Fruit fly (Drosophila melanogaster): ENCODE results near the gene CG31681.

CG31681 gene

DNA sequence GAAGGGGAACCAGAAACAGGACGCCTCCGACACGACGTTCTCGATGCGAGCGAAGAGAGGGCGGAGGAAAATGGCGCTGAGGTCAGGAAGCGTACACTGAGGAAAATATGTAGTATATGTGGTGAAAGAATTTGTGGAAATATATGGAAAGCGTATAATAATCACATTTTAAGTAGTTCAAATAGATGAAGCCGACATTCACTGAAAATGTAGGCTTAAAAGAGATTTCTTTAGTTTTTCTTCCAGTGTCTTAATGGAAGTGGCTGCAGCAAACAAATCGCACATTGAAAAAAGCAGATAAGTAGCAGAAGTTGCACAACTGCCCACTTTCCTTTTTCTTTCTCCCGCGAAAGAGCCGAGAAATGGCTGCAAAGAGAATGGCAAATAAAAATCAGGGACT lies 37.1 kb downstream of the CG31681 start (continued):
- TF ChIP-seq cyc (GFP tag; optimal IDR thresholded peaks at IDR 0.05), result no peak
- no peak for TF ChIP-seq Ets21C (GFP tag; optimal IDR thresholded peaks at IDR 0.05)
- TF ChIP-seq Met (GFP tag; optimal IDR thresholded peaks at IDR 0.05), result no peak
- peak; percentile 14 for TF ChIP-seq CG31627 (GFP tag; optimal IDR thresholded peaks at IDR 0.05)

DNA sequence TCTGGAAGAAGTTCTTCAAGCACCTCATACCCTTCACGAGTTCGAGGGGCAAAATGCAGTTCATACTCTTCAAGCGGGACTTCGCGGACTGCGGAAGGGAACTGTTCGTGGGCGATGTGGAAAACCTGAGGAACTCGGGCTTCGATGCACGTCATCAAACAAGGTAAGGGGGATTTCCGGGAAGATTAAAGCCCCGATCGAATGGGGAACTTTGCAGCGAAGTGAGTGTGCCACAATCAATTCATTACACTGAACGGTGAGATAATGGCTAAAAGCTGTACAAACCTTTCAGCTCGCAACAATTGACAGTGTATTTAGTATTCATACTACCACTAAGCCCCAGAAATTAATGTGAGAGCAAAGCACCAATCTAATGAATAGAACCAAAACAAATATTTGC lies 43.9 kb downstream of the CG31681 start:
- TF ChIP-seq CG4318 (GFP tag; optimal IDR thresholded peaks at IDR 0.05) (no peak), Sox102F (GFP tag; optimal IDR thresholded peaks at IDR 0.05) (no peak), CG6854 (GFP tag; optimal IDR thresholded peaks at IDR 0.05) (no peak), CG8632 (GFP tag; optimal IDR thresholded peaks at IDR 0.05) (no peak), fd85E (GFP tag; optimal IDR thresholded peaks at IDR 0.05) (no peak), CG9139 (GFP tag; optimal IDR thresholded peaks at IDR 0.05) (no peak), CG16779 (tag; optimal IDR thresholded peaks at IDR 0.05) (no peak)

DNA sequence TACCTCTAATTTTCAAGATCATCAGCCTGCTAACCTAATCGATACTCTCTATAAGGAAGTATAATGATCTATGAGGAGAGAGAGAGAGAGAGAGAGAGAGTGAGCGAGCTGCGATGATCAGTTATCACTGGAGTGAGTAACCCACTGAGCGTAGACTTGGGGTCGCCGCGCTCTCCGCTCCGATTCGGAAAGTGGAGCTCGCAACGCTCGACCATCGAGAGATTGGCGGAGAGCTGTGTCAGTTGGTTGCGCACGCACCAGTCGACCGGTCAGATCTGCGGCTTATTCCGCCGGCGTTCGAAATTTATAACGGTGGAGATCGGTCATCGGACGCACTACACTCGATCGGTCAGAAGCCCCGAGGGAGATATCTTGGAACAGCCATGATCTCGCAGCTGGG lies 44.5 kb downstream of the CG31681 start, which contains the start of gene CG4267:
CG4267 (plus strand) TSS at position 240 of the 400 bp plus-strand sequence.
- peak; percentile 93 for TF ChIP-seq svp (GFP tag)
- no peak for TF ChIP-seq CG6276 (GFP tag; optimal IDR thresholded peaks at IDR 0.05)
- TF ChIP-seq CG11902 (GFP tag; optimal IDR thresholded peaks at IDR 0.05), result no peak
- no peak for TF ChIP-seq CG8632 (GFP tag; optimal IDR thresholded peaks at IDR 0.05)
- TF ChIP-seq Hr4 (GFP tag; optimal IDR thresholded peaks at IDR 0.05), result no peak
- TF ChIP-seq lz (GFP tag; optimal IDR thresholded peaks at IDR 0.05), result no peak
- no peak for TF ChIP-seq vri (GFP tag; optimal IDR thresholded peaks at IDR 0.05)
- no peak for TF ChIP-seq acj6 (GFP tag; optimal IDR thresholded peaks at IDR 0.05)
- TF ChIP-seq fd85E (GFP tag; optimal IDR thresholded peaks at IDR 0.05), result no peak
- no peak for TF ChIP-seq CG16779 (tag; optimal IDR thresholded peaks at IDR 0.05)
- no peak for TF ChIP-seq net (GFP tag; optimal IDR thresholded peaks at IDR 0.05)
- TF ChIP-seq spab (GFP tag; optimal IDR thresholded peaks at IDR 0.05), result no peak
- no peak for TF ChIP-seq salr (GFP tag; optimal IDR thresholded peaks at IDR 0.05)
- no peak for TF ChIP-seq esn (GFP tag; optimal IDR thresholded peaks at IDR 0.05)
- no peak for TF ChIP-seq Blimp-1 (GFP tag; optimal IDR thresholded peaks at IDR 0.05)
- peak; percentile 44; the same call in 1 of the 3 replicates for TF ChIP-seq CG6163 (GFP tag; IDR thresholded peaks at IDR 0.05)
- TF ChIP-seq eg (GFP tag; IDR thresholded peaks at IDR 0.05), result 0 out of 3 replicates have a peak, but pooled peaks have one; percentile 25
- no peak for TF ChIP-seq CG34406 (GFP tag; optimal IDR thresholded peaks at IDR 0.05)
- TF ChIP-seq dsx (GFP tag; optimal IDR thresholded peaks at IDR 0.05; ENCODE audit: poor library complexity, severe bottlenecking), result no peak
- no peak for TF ChIP-seq CG11294 (GFP tag; IDR thresholded peaks at IDR 0.05)
- no peak for TF ChIP-seq CG1621 (tag; optimal IDR thresholded peaks at IDR 0.05)
- TF ChIP-seq CG31627 (GFP tag; optimal IDR thresholded peaks at IDR 0.05), result no peak
- no peak for TF ChIP-seq Eip75B (GFP tag; optimal IDR thresholded peaks at IDR 0.05)
- peak; percentile 64 for TF ChIP-seq Eip78C (GFP tag)
- no peak for TF ChIP-seq Sox102F (GFP tag; optimal IDR thresholded peaks at IDR 0.05)
- no peak for TF ChIP-seq CG4318 (GFP tag; optimal IDR thresholded peaks at IDR 0.05)
- TF ChIP-seq CG32006 (GFP tag; optimal IDR thresholded peaks at IDR 0.05), result no peak
- no peak for TF ChIP-seq CG3919 (GFP tag; optimal IDR thresholded peaks at IDR 0.05)
- TF ChIP-seq CG3032 (tag; optimal IDR thresholded peaks at IDR 0.05), result no peak
- no peak for TF ChIP-seq CG7368 (GFP tag; optimal IDR thresholded peaks at IDR 0.05)
- no peak for TF ChIP-seq cyc (GFP tag; optimal IDR thresholded peaks at IDR 0.05)

dm6 chr2L:2240493-2240892 lies 46.2 kb downstream of the CG31681 start, which contains the start of gene Tengl1:
TSS of gene Tengl1 (minus strand) at chr2L:2240593.
- no peak for TF ChIP-seq OdsH (GFP tag; optimal IDR thresholded peaks at IDR 0.05)
- TF ChIP-seq Smox (GFP tag; optimal IDR thresholded peaks at IDR 0.05), result no peak
- no peak for TF ChIP-seq dsx (GFP tag; optimal IDR thresholded peaks at IDR 0.05; ENCODE audit: poor library complexity, severe bottlenecking)
- TF ChIP-seq CG16779 (tag; optimal IDR thresholded peaks at IDR 0.05), result no peak
- TF ChIP-seq CG11294 (GFP tag; IDR thresholded peaks at IDR 0.05), result no peak
- no peak for TF ChIP-seq CG32006 (GFP tag; optimal IDR thresholded peaks at IDR 0.05)
- TF ChIP-seq CG7368 (GFP tag; optimal IDR thresholded peaks at IDR 0.05), result no peak
- TF ChIP-seq Blimp-1 (GFP tag; optimal IDR thresholded peaks at IDR 0.05), result no peak
- no peak for TF ChIP-seq CG4318 (GFP tag; optimal IDR thresholded peaks at IDR 0.05)
- TF ChIP-seq Hr38 (GFP tag; optimal IDR thresholded peaks at IDR 0.05), result no peak
- no peak for TF ChIP-seq dac (GFP tag; optimal IDR thresholded peaks at IDR 0.05)
- no peak for TF ChIP-seq Ets21C (GFP tag; optimal IDR thresholded peaks at IDR 0.05)
- TF ChIP-seq pdm3 (GFP tag; optimal IDR thresholded peaks at IDR 0.05), result no peak
- TF ChIP-seq fd85E (GFP tag; optimal IDR thresholded peaks at IDR 0.05), result no peak
- TF ChIP-seq CG8119 (GFP tag; IDR thresholded peaks at IDR 0.05), result no peak
- TF ChIP-seq esn (GFP tag; optimal IDR thresholded peaks at IDR 0.05), result no peak
- TF ChIP-seq Sox102F (GFP tag; optimal IDR thresholded peaks at IDR 0.05), result no peak
- TF ChIP-seq CG3919 (GFP tag; optimal IDR thresholded peaks at IDR 0.05), result no peak

All from whole organism, prepupa.